Worm (Caenorhabditis elegans) whole organism, L2 larva: ENCODE results near the gene C08F11.7.

Experiments
- alr-1 ChIP-seq: fragments of 150-350 bp; optimal IDR thresholded peaks from 2 replicates; lab custom pipeline; 2014; ENCODE audit warnings: missing biosample characterization, missing genetic modification characterization
- elt-1 ChIP-seq: fragments of 150-350 bp; optimal IDR thresholded peaks from 2 replicates; lab custom pipeline; 2014; ENCODE audit warnings: missing biosample characterization, missing genetic modification characterization
- lsy-2 ChIP-seq, 2 experiments: fragments of 150-350 bp in 1 of 2; sonication (generic microtip) in 1 of 2; optimal IDR thresholded peaks; 2 replicates each; lab custom pipeline; 2014 to 2017; ENCODE audit warnings: missing biosample characterization in 2 of 2, missing genetic modification characterization in 2 of 2
- nhr-23 ChIP-seq: fragments of 150-350 bp; optimal IDR thresholded peaks from 2 replicates; lab custom pipeline; 2014; ENCODE audit warnings: missing biosample characterization, missing genetic modification reagents, missing genetic modification characterization
- nhr-6 ChIP-seq: fragments of 150-350 bp; optimal IDR thresholded peaks from 2 replicates; lab custom pipeline; 2014; ENCODE audit warnings: missing biosample characterization, missing genetic modification characterization
- skn-1 ChIP-seq: sonication (generic microtip); optimal IDR thresholded peaks from 2 replicates; lab custom pipeline; 2017; ENCODE audit warnings: missing biosample characterization, missing genetic modification characterization
- sma-9 ChIP-seq, 2 experiments: fragments of 150-350 bp in 1 of 2; sonication (generic microtip) in 1 of 2; optimal IDR thresholded peaks; 2 replicates each; lab custom pipeline; 2014 to 2016; ENCODE audit warnings: missing genetic modification characterization in 2 of 2, mild to moderate bottlenecking in 1 of 2, missing biosample characterization in 1 of 2, missing compliant biosample characterization in 1 of 2, missing genetic modification reagents in 1 of 2, moderate library complexity in 1 of 2
- unc-62 ChIP-seq: fragments of 150-350 bp; optimal IDR thresholded peaks from 2 replicates; lab custom pipeline; 2014; ENCODE audit warnings: missing biosample characterization, missing genetic modification reagents, missing genetic modification characterization

- TF ChIP-seq skn-1 (tag; lab: Kevin White, UChicago) (no peak), nhr-23 (tag; lab: Kevin White, UChicago) (no peak), lsy-2 (tag; optimal IDR thresholded peaks at IDR 0.05; lab: Kevin White, UChicago) (no peak), alr-1 (tag; lab: Kevin White, UChicago) (no peak), unc-62 (GFP tag; lab: Kevin White, UChicago) (no peak), sma-9 (GFP tag; optimal IDR thresholded peaks at IDR 0.05; lab: Kevin White, UChicago) (no peak), sma-9 (tag; optimal IDR thresholded peaks at IDR 0.05; lab: Kevin White, UChicago) (no peak), elt-1 (tag; lab: Kevin White, UChicago) (no peak), nhr-6 (tag; lab: Kevin White, UChicago) (no peak)
These were observed 28.0 kb downstream of the C08F11.7 start for ce11 chrIV:13665073-13665472.
